Worm (Caenorhabditis elegans) whole organism, L4/young adult: ENCODE measurements around the gene mccc-1.
"Not testable (repeated sequence)": the region's sequence is repeated elsewhere in the genome, so short reads cannot be mapped to it uniquely, and the experiment has no call there.

Source experiments
- W03F9.2 ChIP-seq: fragments of 150-350 bp; optimal IDR thresholded peaks from 2 replicates; lab custom pipeline; 2014; ENCODE audit warnings: missing biosample characterization, missing genetic modification characterization
- dao-5 ChIP-seq: sonication (generic microtip); optimal IDR thresholded peaks from 2 replicates; lab custom pipeline; 2016; ENCODE audit warnings: missing genotype, missing genetic modification characterization, moderate library complexity, missing compliant biosample characterization
- him-1 ChIP-seq: sonication (generic microtip); optimal IDR thresholded peaks from 2 replicates; lab custom pipeline; 2016; ENCODE audit warnings: missing genotype, missing genetic modification reagents, missing genetic modification characterization, missing compliant biosample characterization

- TF ChIP-seq him-1; W03F9.2; dao-5 (tag; lab: Kevin White, UChicago): not testable (repeated sequence)
Observed at ce11 chrIV:9894331-9894730, 10.0 kb downstream of the mccc-1 start, which contains the start of gene msp-77.
